Fruit fly (Drosophila melanogaster) S2 (cell line): Measurements from ENCODE around the gene sima.

Experiments
- CG8478 ChIP-seq: fragments of >200 bp; optimal IDR thresholded peaks from 2 replicates; lab custom pipeline; 2018
- CTCF ChIP-seq, 2 experiments: fragments of >200 bp; optimal IDR thresholded peaks; 2 replicates each; lab custom pipeline; 2018

dm6 chr3R:30061154-30061482 is 3.0 kb downstream of the sima start:
- TF ChIP-seq CTCF (optimal IDR thresholded peaks at IDR 0.05; lab: Kevin White, UChicago) (no peak), CG8478 (lab: Kevin White, UChicago) (no peak)
